Worm (Caenorhabditis elegans): ENCODE measurements around the gene npr-10.

npr-10 gene

ce11 chrX:13011897-13012296 lies 20.6 kb downstream of the npr-10 start:
- TF ChIP-seq rnt-1 (tag; optimal IDR thresholded peaks at IDR 0.05) (peak; percentile 6), ceh-34 (tag; optimal IDR thresholded peaks at IDR 0.05) (no peak), tbx-2 (tag; optimal IDR thresholded peaks at IDR 0.05) (peak; percentile 64), unc-55 (GFP tag; optimal IDR thresholded peaks at IDR 0.05) (peak; percentile 2)

- peak; percentile 22 for TF ChIP-seq ceh-31 (tag; optimal IDR thresholded peaks at IDR 0.05)
- TF ChIP-seq unc-86 (tag; optimal IDR thresholded peaks at IDR 0.05) = no peak
Measured at ce11 chrX:13009645-13010044, 22.9 kb downstream of the npr-10 start.

- TF ChIP-seq ceh-24 (tag; optimal IDR thresholded peaks at IDR 0.05) (no peak), pqm-1 (tag; optimal IDR thresholded peaks at IDR 0.05) (no peak), fax-1 (tag; optimal IDR thresholded peaks at IDR 0.05) (no peak), pha-4 (tag; optimal IDR thresholded peaks at IDR 0.05) (no peak), ceh-22 (tag; optimal IDR thresholded peaks at IDR 0.05) (no peak), npax-4 (tag; optimal IDR thresholded peaks at IDR 0.05) (no peak), ceh-34 (tag; optimal IDR thresholded peaks at IDR 0.05) (no peak), T23F11.4 (GFP tag; optimal IDR thresholded peaks at IDR 0.05) (no peak), ceh-6 (GFP tag; optimal IDR thresholded peaks at IDR 0.05) (no peak), pat-9 (tag; optimal IDR thresholded peaks at IDR 0.05) (no peak), che-1 (tag; optimal IDR thresholded peaks at IDR 0.05) (no peak), odd-2 (tag; optimal IDR thresholded peaks at IDR 0.05) (no peak), hlh-15 (tag; optimal IDR thresholded peaks at IDR 0.05) (no peak)
Measured at ce11 chrX:13008895-13009294, 23.6 kb downstream of the npr-10 start.

ce11 chrX:13007857-13008813 lies 24.4 kb downstream of the npr-10 start, which contains the start of gene nhr-25:
Gene nhr-25 (plus strand): TSS chrX:13008493.
- TF ChIP-seq elt-2 (tag; optimal IDR thresholded peaks at IDR 0.05) = peak; percentile 62
- no peak for TF ChIP-seq unc-3 (GFP tag; conservative IDR thresholded peaks at IDR 0.05)
- TF ChIP-seq unc-3 (tag; optimal IDR thresholded peaks at IDR 0.05) = no peak
- no peak for TF ChIP-seq che-1 (tag; optimal IDR thresholded peaks at IDR 0.05)
- peak; percentile 17 for TF ChIP-seq ceh-31 (tag; optimal IDR thresholded peaks at IDR 0.05)

ce11 chrX:13006734-13007133 lies 25.8 kb downstream of the npr-10 start:
- TF ChIP-seq Y22D7AL.16 (tag; optimal IDR thresholded peaks at IDR 0.05) = no peak
- TF ChIP-seq pros-1 (tag; optimal IDR thresholded peaks at IDR 0.05) = no peak
- TF ChIP-seq lin-11 (tag; optimal IDR thresholded peaks at IDR 0.05) = no peak
- TF ChIP-seq nhr-11 (tag; optimal IDR thresholded peaks at IDR 0.05) = no peak
- TF ChIP-seq npax-4 (tag; optimal IDR thresholded peaks at IDR 0.05) = no peak
- no peak for TF ChIP-seq K02D7.2 (tag; optimal IDR thresholded peaks at IDR 0.05)
- TF ChIP-seq ets-4 (tag; optimal IDR thresholded peaks at IDR 0.05) = no peak
- TF ChIP-seq unc-86 (tag; optimal IDR thresholded peaks at IDR 0.05) = no peak

ce11 chrX:13006328-13006727 lies 26.2 kb downstream of the npr-10 start:
- TF ChIP-seq ztf-16 (tag; optimal IDR thresholded peaks at IDR 0.05) = no peak
- TF ChIP-seq tbx-2 (tag; optimal IDR thresholded peaks at IDR 0.05) = no peak
- TF ChIP-seq lim-6 (tag; optimal IDR thresholded peaks at IDR 0.05) = no peak
- no peak for TF ChIP-seq ceh-34 (tag; optimal IDR thresholded peaks at IDR 0.05)
- TF ChIP-seq hlh-30 (tag; optimal IDR thresholded peaks at IDR 0.05; ENCODE audit: insufficient read depth) = no peak
- no peak for TF ChIP-seq pqm-1 (tag; optimal IDR thresholded peaks at IDR 0.05)
- TF ChIP-seq rnt-1 (tag; optimal IDR thresholded peaks at IDR 0.05) = no peak
- TF ChIP-seq fkh-6 (tag; optimal IDR thresholded peaks at IDR 0.05) = no peak
- no peak for TF ChIP-seq ets-4 (tag; optimal IDR thresholded peaks at IDR 0.05)
- no peak for TF ChIP-seq ceh-18 (tag; optimal IDR thresholded peaks at IDR 0.05)
- no peak for TF ChIP-seq ceh-30 (tag; optimal IDR thresholded peaks at IDR 0.05)
- TF ChIP-seq ref-2 (tag; optimal IDR thresholded peaks at IDR 0.05) = no peak
- TF ChIP-seq eyg-1 (tag; optimal IDR thresholded peaks at IDR 0.05) = no peak
- no peak for TF ChIP-seq fax-1 (tag; optimal IDR thresholded peaks at IDR 0.05)

Measured in whole organism, late embryonic.